Worm (Caenorhabditis elegans) whole organism, mixed stage, embryonic: ENCODE data around the gene C01G12.3.

Source experiments
- M03D4.4 ChIP-seq: sonication (generic microtip); optimal IDR thresholded peaks from 2 replicates; lab custom pipeline; 2017; ENCODE audit warnings: mild to moderate bottlenecking, missing genetic modification characterization, missing compliant biosample characterization
- bed-3 ChIP-seq: fragments of 200-800 bp; sonication (Bioruptor generic); optimal IDR thresholded peaks from 3 replicates; lab custom pipeline; 2018; ENCODE audit warnings: mild to moderate bottlenecking, missing genetic modification characterization, moderate library complexity, missing compliant biosample characterization
- blmp-1 ChIP-seq: fragments of 150-350 bp; optimal IDR thresholded peaks from 2 replicates; lab custom pipeline; 2014; ENCODE audit warnings: missing biosample characterization, missing genetic modification characterization
- ceh-39 ChIP-seq: fragments of 150-350 bp; optimal IDR thresholded peaks from 2 replicates; lab custom pipeline; 2014; ENCODE audit warnings: missing biosample characterization, missing genetic modification characterization
- ceh-83 ChIP-seq: fragments of 200-800 bp; sonication (Bioruptor generic); optimal IDR thresholded peaks from 2 replicates; lab custom pipeline; 2018; ENCODE audit warnings: mild to moderate bottlenecking, missing genetic modification characterization, missing compliant biosample characterization
- cnd-1 ChIP-seq: fragments of 200-800 bp; sonication (Bioruptor generic); optimal IDR thresholded peaks from 2 replicates; lab custom pipeline; 2018; ENCODE audit warnings: mild to moderate bottlenecking, missing genetic modification characterization, missing compliant biosample characterization
- drap-1 ChIP-seq: fragments of 200-800 bp; sonication (Bioruptor generic); optimal IDR thresholded peaks from 3 replicates; lab custom pipeline; 2018; ENCODE audit warnings: mild to moderate bottlenecking, missing genetic modification characterization, missing compliant biosample characterization
- elt-1 ChIP-seq: sonication (generic microtip); optimal IDR thresholded peaks from 2 replicates; lab custom pipeline; 2017; ENCODE audit warnings: missing genetic modification characterization, mild to moderate bottlenecking, missing compliant biosample characterization, antibody characterized with exemption, moderate library complexity, borderline replicate concordance; ENCODE audit not compliant: insufficient read depth
- elt-3 ChIP-seq: fragments of 150-350 bp; optimal IDR thresholded peaks from 2 replicates; lab custom pipeline; 2014; ENCODE audit warnings: missing biosample characterization, missing genetic modification characterization
- flh-1 ChIP-seq: fragments of 200-800 bp; sonication (Bioruptor generic); optimal IDR thresholded peaks from 2 replicates; lab custom pipeline; 2018; ENCODE audit warnings: mild to moderate bottlenecking, missing genetic modification characterization, moderate library complexity, missing compliant biosample characterization
- ham-2 ChIP-seq: fragments of 200-800 bp; sonication (Bioruptor generic); optimal IDR thresholded peaks from 2 replicates; lab custom pipeline; 2018; ENCODE audit warnings: mild to moderate bottlenecking, missing genetic modification characterization, missing compliant biosample characterization
- hlh-1 ChIP-seq: fragments of 150-350 bp; optimal IDR thresholded peaks from 2 replicates; lab custom pipeline; 2014; ENCODE audit warnings: missing biosample characterization, missing genetic modification reagents, missing genetic modification characterization
- lsy-2 ChIP-seq: fragments of 150-350 bp; optimal IDR thresholded peaks from 2 replicates; lab custom pipeline; 2014; ENCODE audit warnings: missing biosample characterization, missing genetic modification characterization
- mab-5 ChIP-seq: fragments of 150-350 bp; optimal IDR thresholded peaks from 2 replicates; lab custom pipeline; 2014; ENCODE audit warnings: missing biosample characterization, missing genetic modification characterization
- mep-1 ChIP-seq: fragments of 150-350 bp; optimal IDR thresholded peaks from 2 replicates; lab custom pipeline; 2017; ENCODE audit warnings: missing biosample characterization, missing genetic modification reagents, missing genetic modification characterization, inconsistent platforms
- mls-2 ChIP-seq: sonication (generic microtip); optimal IDR thresholded peaks from 2 replicates; lab custom pipeline; 2016; ENCODE audit warnings: mild to moderate bottlenecking, missing genetic modification characterization, moderate library complexity, missing compliant biosample characterization
- nhr-2 ChIP-seq: fragments of 150-350 bp; optimal IDR thresholded peaks from 2 replicates; lab custom pipeline; 2014; ENCODE audit warnings: missing biosample characterization, missing genetic modification characterization
- nhr-28 ChIP-seq: fragments of 150-350 bp; optimal IDR thresholded peaks from 2 replicates; lab custom pipeline; 2014; ENCODE audit warnings: missing biosample characterization, missing genetic modification characterization
- nhr-76 ChIP-seq: sonication (generic microtip); optimal IDR thresholded peaks from 2 replicates; lab custom pipeline; 2017; ENCODE audit warnings: missing biosample characterization, missing genetic modification characterization
- pha-4 ChIP-seq: fragments of 150-350 bp; optimal IDR thresholded peaks from 2 replicates; lab custom pipeline; 2018; ENCODE audit warnings: missing biosample characterization, missing genetic modification reagents, missing genetic modification characterization
- sem-2 ChIP-seq: fragments of 200-800 bp; sonication (Bioruptor generic); optimal IDR thresholded peaks from 2 replicates; lab custom pipeline; 2018; ENCODE audit warnings: mild to moderate bottlenecking, missing genetic modification characterization, missing compliant biosample characterization
- snpc-4 ChIP-seq: fragments of 150-350 bp; optimal IDR thresholded peaks from 2 replicates; lab custom pipeline; 2014; ENCODE audit warnings: missing biosample characterization, missing genetic modification characterization
- sptf-1 ChIP-seq: sonication (generic microtip); optimal IDR thresholded peaks from 2 replicates; lab custom pipeline; 2017; ENCODE audit warnings: mild to moderate bottlenecking, missing genetic modification characterization, moderate library complexity, missing compliant biosample characterization
- tbx-8 ChIP-seq: fragments of 200-800 bp; sonication (Bioruptor generic); optimal IDR thresholded peaks from 2 replicates; lab custom pipeline; 2018; ENCODE audit warnings: mild to moderate bottlenecking, missing genetic modification characterization, moderate library complexity, missing compliant biosample characterization
- unc-120 ChIP-seq: sonication (generic microtip); optimal IDR thresholded peaks from 2 replicates; lab custom pipeline; 2017; ENCODE audit warnings: missing genetic modification characterization, missing compliant biosample characterization; ENCODE audit not compliant: poor library complexity, severe bottlenecking
- unc-39 ChIP-seq: fragments of 150-350 bp; optimal IDR thresholded peaks from 2 replicates; lab custom pipeline; 2014; ENCODE audit warnings: missing biosample characterization, missing genetic modification characterization
- unc-62 ChIP-seq: fragments of 150-350 bp; optimal IDR thresholded peaks from 2 replicates; lab custom pipeline; 2014; ENCODE audit warnings: missing biosample characterization, missing genetic modification reagents, missing genetic modification characterization
- ztf-11 ChIP-seq: fragments of 150-350 bp; optimal IDR thresholded peaks from 2 replicates; lab custom pipeline; 2014; ENCODE audit warnings: missing biosample characterization, missing genetic modification characterization

C01G12.3 gene

DNA sequence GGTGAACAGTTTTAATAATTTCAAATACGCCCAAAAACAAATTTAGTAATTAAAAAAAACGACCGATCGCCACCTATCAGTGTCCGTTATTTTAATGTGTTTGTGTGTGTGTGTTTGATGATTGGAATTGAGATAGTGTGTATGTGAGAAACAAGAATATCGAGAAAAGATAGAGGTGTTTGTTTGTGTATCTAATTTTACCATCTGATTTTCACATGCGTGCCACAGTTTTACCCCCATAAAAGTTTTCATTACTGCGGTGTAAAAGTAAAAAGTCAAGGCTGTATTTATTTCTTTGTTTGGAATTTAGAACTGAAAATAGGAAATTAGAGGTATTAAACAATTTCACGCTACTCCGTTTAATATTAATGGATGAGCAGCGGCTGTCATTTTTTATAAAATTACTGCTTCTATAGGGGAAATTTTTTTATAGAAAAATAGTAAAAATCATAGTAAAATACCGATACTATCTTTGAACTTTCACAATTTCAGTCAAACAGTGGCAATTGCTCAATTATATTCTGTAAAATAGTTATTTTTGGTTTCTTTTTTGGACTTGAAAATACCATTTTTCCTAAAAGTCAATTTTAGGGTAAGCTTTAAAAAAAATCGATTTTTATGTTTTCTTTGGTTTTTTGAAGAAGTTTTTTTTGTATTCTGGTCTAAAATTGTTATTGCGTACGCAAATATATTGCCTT lies 18.0 kb upstream of the C01G12.3 start:
- TF ChIP-seq bed-3 (GFP tag; lab: Kevin White, UChicago) = no peak
- no peak for TF ChIP-seq unc-39
- no peak for TF ChIP-seq unc-62 (GFP tag; lab: Kevin White, UChicago)
- TF ChIP-seq drap-1 (GFP tag; lab: Kevin White, UChicago) = no peak
- TF ChIP-seq M03D4.4 (tag; lab: Kevin White, UChicago) = no peak
- no peak for TF ChIP-seq mep-1 (tag; lab: Kevin White, UChicago)
- no peak for TF ChIP-seq hlh-1
- TF ChIP-seq ztf-11 (tag; lab: Kevin White, UChicago) = no peak
- TF ChIP-seq mls-2 (tag; lab: Kevin White, UChicago) = no peak
- no peak for TF ChIP-seq elt-3
- no peak for TF ChIP-seq sem-2 (GFP tag; lab: Kevin White, UChicago)
- TF ChIP-seq lsy-2 (tag; lab: Kevin White, UChicago) = no peak
- TF ChIP-seq pha-4 (tag; lab: Kevin White, UChicago) = no peak
- TF ChIP-seq snpc-4 (tag; lab: Kevin White, UChicago) = no peak
- no peak for TF ChIP-seq nhr-2 (tag; lab: Kevin White, UChicago)

DNA sequence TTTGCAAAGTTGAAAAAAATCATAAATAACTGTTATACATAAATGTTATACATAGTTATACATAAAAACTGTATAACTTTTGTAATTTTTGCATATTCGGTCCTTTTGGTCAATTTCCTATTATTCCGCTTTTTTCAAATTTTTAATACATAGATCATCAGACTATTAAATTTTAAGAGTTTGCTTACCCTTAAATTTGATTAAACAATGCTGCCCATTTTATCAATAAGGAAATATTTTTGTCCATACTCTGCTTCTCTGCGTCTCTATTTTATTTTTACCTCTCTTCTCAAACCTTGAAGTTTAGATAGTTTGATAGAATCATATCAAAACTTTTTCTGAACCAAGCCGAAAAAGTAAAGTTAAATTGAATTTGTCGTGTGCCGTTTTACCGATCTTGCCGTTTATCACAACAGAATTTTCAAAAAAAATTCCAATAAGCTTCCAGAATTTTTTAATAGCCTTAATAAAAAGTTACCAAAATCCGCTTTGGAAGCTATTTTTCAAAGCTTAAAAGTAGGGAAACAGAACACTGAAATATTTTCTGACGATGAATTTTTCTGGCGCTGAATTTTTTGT lies 17.3 kb upstream of the C01G12.3 start:
- TF ChIP-seq nhr-76 (tag; lab: Kevin White, UChicago) (no peak), drap-1 (GFP tag; lab: Kevin White, UChicago) (no peak), sptf-1 (tag; lab: Kevin White, UChicago) (no peak), ham-2 (no peak), pha-4 (tag; lab: Kevin White, UChicago) (no peak), flh-1 (GFP tag; lab: Kevin White, UChicago) (no peak), unc-39 (no peak), mab-5 (no peak), tbx-8 (GFP tag; lab: Kevin White, UChicago) (no peak), bed-3 (GFP tag; lab: Kevin White, UChicago) (no peak), hlh-1 (no peak), ztf-11 (tag; lab: Kevin White, UChicago) (no peak), elt-3 (no peak)

DNA sequence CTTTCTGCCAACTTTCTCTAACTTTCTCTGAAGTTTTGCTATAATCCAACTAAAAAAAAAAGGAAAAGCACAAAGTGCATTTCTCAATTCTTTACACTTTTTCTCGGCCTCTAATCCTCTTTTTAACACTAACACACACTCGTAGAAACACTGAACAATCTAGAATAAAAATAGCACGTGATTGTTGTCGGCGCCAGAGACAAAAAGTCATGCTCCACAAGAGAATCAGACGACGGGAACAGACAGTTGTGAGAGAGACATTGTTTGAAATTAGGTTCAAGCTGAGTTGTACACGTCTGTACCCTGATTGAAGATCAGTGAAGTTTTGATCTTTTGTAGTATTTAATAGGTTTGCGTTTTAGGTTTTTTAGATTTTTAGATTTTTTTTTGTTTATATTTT lies 16.3 kb upstream of the C01G12.3 start:
- no peak for TF ChIP-seq snpc-4 (tag; lab: Kevin White, UChicago)
- no peak for TF ChIP-seq tbx-8 (GFP tag; lab: Kevin White, UChicago)
- TF ChIP-seq hlh-1 = peak; percentile 21

DNA sequence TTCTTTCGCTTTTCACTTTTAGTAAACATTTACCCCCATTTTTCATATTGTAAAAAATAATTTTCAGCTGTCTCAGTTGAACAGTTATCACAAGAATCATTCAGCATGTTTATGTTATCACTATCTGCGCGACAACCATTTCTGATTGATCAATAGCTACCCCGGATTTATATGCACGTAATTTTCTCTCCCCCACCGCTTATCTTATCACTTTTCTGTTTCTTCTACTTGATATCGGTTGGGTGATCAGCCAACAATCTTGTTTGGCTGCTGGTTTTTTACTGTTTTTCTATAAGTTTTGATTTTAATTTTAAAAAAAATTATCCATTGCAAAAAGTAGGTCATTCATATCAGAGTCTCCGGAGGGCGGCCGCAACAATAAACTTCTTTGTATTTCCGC lies 15.7 kb upstream of the C01G12.3 start:
- TF ChIP-seq elt-3 (peak; percentile 32), lsy-2 (tag; lab: Kevin White, UChicago) (no peak)
- TF ChIP-seq, all 35 proteins: peak for 1

DNA sequence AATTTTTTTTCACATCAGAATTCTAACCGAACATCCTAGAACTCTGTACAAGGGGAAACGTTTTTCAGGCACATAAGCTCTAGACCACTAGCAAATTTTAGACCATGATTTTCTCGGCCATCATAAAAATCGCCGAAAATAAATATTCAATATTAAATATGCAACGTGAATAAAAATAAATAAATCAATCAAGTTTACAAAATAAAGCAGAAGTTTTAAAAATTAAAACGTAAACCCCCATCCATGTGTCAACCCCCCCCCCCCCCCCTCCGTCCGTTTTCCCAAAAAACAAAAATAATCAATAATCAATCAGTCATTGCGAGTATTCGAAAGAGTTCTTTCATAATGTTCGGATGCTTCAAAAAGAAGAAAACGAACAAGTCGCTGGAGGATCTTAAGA lies 11.2 kb upstream of the C01G12.3 start, which contains the start of gene catp-4:
TSS of gene catp-4 (plus strand) at position 301 of the 400 bp plus-strand sequence.
- TF ChIP-seq elt-3 (no peak), mls-2 (tag; lab: Kevin White, UChicago) (no peak), unc-39 (no peak), ceh-39 (tag; lab: Kevin White, UChicago) (no peak), blmp-1 (no peak), ham-2 (no peak), elt-1 (tag; lab: Kevin White, UChicago) (no peak), unc-120 (tag; lab: Kevin White, UChicago) (no peak), cnd-1 (no peak), nhr-2 (tag; lab: Kevin White, UChicago) (no peak), M03D4.4 (tag; lab: Kevin White, UChicago) (no peak), nhr-28 (tag; lab: Kevin White, UChicago) (no peak), hlh-1 (no peak), unc-62 (GFP tag; lab: Kevin White, UChicago) (no peak), ceh-83 (no peak), tbx-8 (GFP tag; lab: Kevin White, UChicago) (no peak), sptf-1 (tag; lab: Kevin White, UChicago) (no peak), lsy-2 (tag; lab: Kevin White, UChicago) (no peak)
- TF ChIP-seq, all 35 proteins: peak for 0
